Fruit fly (Drosophila melanogaster) whole organism, adult: ENCODE measurements around the gene CG4666.

ENCODE experiments used
- CG11617 ChIP-seq: fragments of 200-800 bp; sonication (Bioruptor generic); optimal IDR thresholded peaks from 2 replicates; lab custom pipeline; 2017; ENCODE audit warnings: mild to moderate bottlenecking, missing biosample characterization, missing genetic modification reagents, missing genetic modification characterization
- CG12768 ChIP-seq: fragments of 200-800 bp; sonication (Bioruptor generic); optimal IDR thresholded peaks from 2 replicates; lab custom pipeline; 2017; ENCODE audit warnings: missing biosample characterization, missing genetic modification characterization, mild to moderate bottlenecking, moderate library complexity, missing genetic modification reagents
- CG1620 ChIP-seq: fragments of 200-800 bp; sonication (Bioruptor generic); optimal IDR thresholded peaks from 2 replicates; lab custom pipeline; 2016; ENCODE audit warnings: missing biosample characterization, missing genetic modification characterization
- CG33017 ChIP-seq: fragments of 200-800 bp; sonication (Bioruptor generic); optimal IDR thresholded peaks from 2 replicates; lab custom pipeline; 2018; ENCODE audit warnings: missing biosample characterization, mild to moderate bottlenecking, missing genetic modification characterization, moderate library complexity
- CG5204 ChIP-seq: fragments of 200-800 bp; sonication (Bioruptor generic); optimal IDR thresholded peaks from 2 replicates; lab custom pipeline; 2016; ENCODE audit warnings: missing biosample characterization, missing genetic modification characterization
- CG7045 ChIP-seq: fragments of 200-800 bp; sonication (Bioruptor generic); optimal IDR thresholded peaks from 2 replicates; lab custom pipeline; 2017; ENCODE audit warnings: missing biosample characterization, mild to moderate bottlenecking, missing genetic modification characterization
- CG7101 ChIP-seq: fragments of 200-800 bp; sonication (Bioruptor generic); optimal IDR thresholded peaks from 2 replicates; lab custom pipeline; 2018; ENCODE audit warnings: missing biosample characterization, mild to moderate bottlenecking, missing genetic modification characterization, moderate library complexity
- Clk ChIP-seq: fragments of 200-800 bp; sonication (Bioruptor generic); optimal IDR thresholded peaks from 2 replicates; lab custom pipeline; 2017; ENCODE audit warnings: missing biosample characterization, missing genetic modification characterization
- Mnt ChIP-seq: fragments of 200-800 bp; sonication (Bioruptor generic); optimal IDR thresholded peaks from 2 replicates; lab custom pipeline; 2016; ENCODE audit warnings: missing biosample characterization, mild to moderate bottlenecking, missing genetic modification characterization
- kay ChIP-seq: fragments of 200-800 bp; sonication (Bioruptor generic); peaks from one replicate; lab custom pipeline; 2016; ENCODE audit warnings: missing biosample characterization, missing genetic modification characterization, borderline replicate concordance
- pad ChIP-seq: fragments of 200-800 bp; sonication (Bioruptor generic); optimal IDR thresholded peaks from 3 replicates; lab custom pipeline; 2017; ENCODE audit warnings: missing biosample characterization, missing genetic modification characterization, mild to moderate bottlenecking, moderate library complexity, missing genetic modification reagents
- tj ChIP-seq: fragments of 200-800 bp; sonication (Bioruptor generic); optimal IDR thresholded peaks from 3 replicates; lab custom pipeline; 2017; ENCODE audit warnings: missing biosample characterization, mild to moderate bottlenecking, missing genetic modification characterization, moderate library complexity
- toe ChIP-seq: fragments of 200-800 bp; sonication (Bioruptor generic); optimal IDR thresholded peaks from 2 replicates; lab custom pipeline; 2016; ENCODE audit warnings: missing biosample characterization, missing genetic modification characterization

DNA sequence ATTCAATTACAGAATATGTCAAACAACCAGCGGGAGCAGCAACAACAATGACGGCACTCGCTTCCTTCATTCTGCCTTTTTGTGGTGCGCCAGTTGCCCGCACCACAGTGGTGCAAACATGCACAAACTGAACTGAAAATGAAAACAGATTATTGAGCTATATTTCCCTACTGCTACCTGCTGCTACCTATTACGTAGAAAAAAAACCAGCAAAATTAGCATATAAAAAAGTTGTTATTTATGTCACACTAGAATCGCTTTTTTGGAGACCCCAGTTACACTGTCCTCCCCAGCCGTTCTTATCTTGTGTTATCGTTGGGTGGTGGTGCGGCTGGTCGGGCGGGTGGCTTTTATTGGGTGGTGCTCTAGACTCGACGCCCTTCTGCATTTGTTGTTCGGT is 20.0 kb upstream of the CG4666 start:
- TF ChIP-seq Mnt (GFP tag; lab: Kevin White, UChicago): no peak
- TF ChIP-seq CG11617: peak; percentile 34
- no peak for TF ChIP-seq CG5204 (GFP tag; lab: Kevin White, UChicago)
- no peak for TF ChIP-seq tj (GFP tag; lab: Kevin White, UChicago)
- TF ChIP-seq CG7045 (GFP tag; lab: Kevin White, UChicago): no peak
- TF ChIP-seq CG1620: no peak
- TF ChIP-seq pad (GFP tag; lab: Kevin White, UChicago): no peak
- no peak for TF ChIP-seq CG33017 (tag; lab: Kevin White, UChicago)
- peak; percentile 43 for TF ChIP-seq CG7101 (tag; lab: Kevin White, UChicago)
- no peak for TF ChIP-seq CG12768 (GFP tag; lab: Kevin White, UChicago)
- no peak for TF ChIP-seq kay
- no peak for TF ChIP-seq toe (GFP tag; lab: Kevin White, UChicago)
- no peak for TF ChIP-seq Clk (GFP tag; lab: Kevin White, UChicago)
